Worm (Caenorhabditis elegans): ENCODE data around the gene C55A6.11.

DNA sequence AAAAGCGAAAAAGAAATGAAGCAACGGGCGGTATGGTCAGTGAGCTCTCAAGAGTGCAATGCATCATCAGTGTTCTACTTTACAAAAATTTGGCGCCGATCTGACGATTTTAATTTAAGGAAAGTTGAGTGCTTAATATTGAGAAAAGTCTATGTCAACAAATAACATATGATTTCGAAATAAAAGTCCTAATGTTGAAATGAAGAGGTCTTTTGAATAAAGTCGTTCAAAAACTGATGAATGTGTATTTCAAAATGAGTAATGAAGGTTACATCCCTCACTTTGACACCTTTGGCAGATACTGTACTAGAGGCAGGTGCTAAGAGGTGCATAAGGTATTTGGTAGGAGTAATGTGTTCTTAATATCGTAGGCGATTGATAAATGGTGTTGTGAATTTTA is 22.8 kb upstream of the C55A6.11 start:
- TF ChIP-seq tbx-11 (GFP tag; IDR thresholded peaks at IDR 0.05) (no peak), scrt-1 (GFP tag; IDR thresholded peaks at IDR 0.05) (no peak), ets-7 (tag; optimal IDR thresholded peaks at IDR 0.05) (no peak), ama-1 (optimal IDR thresholded peaks at IDR 0.05) (no peak), hnd-1 (tag; optimal IDR thresholded peaks at IDR 0.05) (no peak), flt-1 (GFP tag; IDR thresholded peaks at IDR 0.05) (no peak), B0310.2 (tag; optimal IDR thresholded peaks at IDR 0.05) (no peak), hmg-4 (GFP tag; optimal IDR thresholded peaks at IDR 0.05) (no peak), pes-1 (GFP tag; IDR thresholded peaks at IDR 0.05) (no peak), aly-1 (tag; optimal IDR thresholded peaks at IDR 0.05) (no peak), hmbx-1 (tag; optimal IDR thresholded peaks at IDR 0.05) (no peak), ceh-36 (tag; optimal IDR thresholded peaks at IDR 0.05) (no peak)

All from whole organism, early embryonic.